Fruit fly (Drosophila melanogaster) Kc167 (cell line): ENCODE results near the gene bun.

Experiments used
- Myc ChIP-seq: fragments of >200 bp; optimal IDR thresholded peaks from 2 replicates; lab custom pipeline; 2017; ENCODE audit warnings: missing external identifiers
- h ChIP-seq: fragments of >200 bp; optimal IDR thresholded peaks from 3 replicates; lab custom pipeline; 2018; ENCODE audit warnings: missing external identifiers
- psq ChIP-seq: fragments of >200 bp; optimal IDR thresholded peaks from 2 replicates; lab custom pipeline; 2017; ENCODE audit warnings: missing external identifiers
- ttk ChIP-seq: sonication (Bioruptor generic); optimal IDR thresholded peaks from 2 replicates; lab custom pipeline; 2017; ENCODE audit warnings: missing external identifiers

DNA sequence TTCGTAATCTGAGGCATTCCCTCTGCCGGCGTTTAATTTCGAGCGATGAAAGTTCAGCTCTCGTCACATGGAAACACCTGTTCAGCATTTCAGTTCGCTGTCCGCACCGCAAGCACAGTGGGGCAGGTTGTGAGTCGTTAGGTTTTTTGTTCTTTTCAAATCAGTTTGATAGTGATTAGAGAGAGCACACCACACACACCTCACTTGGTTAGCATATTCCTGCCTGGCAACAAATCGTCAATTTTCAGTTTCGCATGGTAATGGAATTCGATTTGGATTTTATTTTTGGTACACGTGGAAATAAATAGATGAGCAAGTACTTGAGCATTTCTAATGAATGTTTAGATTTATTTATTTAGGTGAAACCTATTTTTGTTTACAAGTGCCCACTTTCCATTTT lies 18.0 kb downstream of the bun start:
- TF ChIP-seq psq (lab: Kevin White, UChicago) (no peak), Myc (lab: Kevin White, UChicago) (no peak), h (lab: Kevin White, UChicago) (no peak), ttk (no peak)
